Worm (Caenorhabditis elegans) whole organism, young adult: Measurements from ENCODE around the gene npp-26.
"Not testable (repeated sequence)": the region's sequence is repeated elsewhere in the genome, so short reads cannot be mapped to it uniquely, and the experiment has no call there.

Experiments used
- B0035.1 ChIP-seq: sonication (generic microtip); optimal IDR thresholded peaks from 2 replicates; lab custom pipeline; 2016; ENCODE audit warnings: missing genetic modification characterization, mild to moderate bottlenecking, missing compliant biosample characterization, missing genotype, missing genetic modification reagents
- B0261.1 ChIP-seq: sonication (generic microtip); optimal IDR thresholded peaks from 2 replicates; lab custom pipeline; 2016; ENCODE audit warnings: mild to moderate bottlenecking, missing genetic modification characterization, moderate library complexity, missing compliant biosample characterization
- F33H1.4 ChIP-seq: fragments of 200-800 bp; sonication (Bioruptor generic); IDR thresholded peaks from 2 replicates; pipeline ENCODE4 v1.3.6; 2022; ENCODE audit warnings: missing genetic modification reagents, missing genetic modification characterization, missing compliant biosample characterization
- aptf-2 ChIP-seq: fragments of 200-800 bp; sonication (Bioruptor generic); conservative IDR thresholded peaks from 2 replicates; pipeline ENCODE4 v1.3.6; 2022; ENCODE audit warnings: missing genetic modification reagents, missing genetic modification characterization, missing compliant biosample characterization
- attf-5 ChIP-seq: fragments of 200-800 bp; sonication (Bioruptor generic); optimal IDR thresholded peaks from 2 replicates; lab custom pipeline; 2018; ENCODE audit warnings: mild to moderate bottlenecking, missing genetic modification characterization, missing compliant biosample characterization
- attf-6 ChIP-seq: fragments of 200-800 bp; sonication (Bioruptor generic); IDR thresholded peaks from 2 replicates; pipeline ENCODE4 v1.3.6; 2022; ENCODE audit warnings: missing genetic modification reagents, missing genetic modification characterization, missing compliant biosample characterization
- ceh-100 ChIP-seq: fragments of 200-800 bp; sonication (Bioruptor generic); IDR thresholded peaks from 2 replicates; pipeline ENCODE4 v1.3.6; 2022; ENCODE audit warnings: missing genetic modification reagents, missing genetic modification characterization, missing compliant biosample characterization
- dox-1 ChIP-seq: fragments of 200-800 bp; sonication (Bioruptor generic); IDR thresholded peaks from 2 replicates; pipeline ENCODE4 v1.3.6; 2022; ENCODE audit warnings: missing genetic modification reagents, missing genetic modification characterization, missing compliant biosample characterization
- efl-1 ChIP-seq: fragments of 150-350 bp; optimal IDR thresholded peaks from 2 replicates; lab custom pipeline; 2014; ENCODE audit warnings: missing biosample characterization, missing genetic modification reagents, missing genetic modification characterization
- egrh-3 ChIP-seq: fragments of 200-800 bp; sonication (Bioruptor generic); IDR thresholded peaks from 2 replicates; pipeline ENCODE4 v1.3.6; 2022; ENCODE audit warnings: missing genetic modification reagents, missing genetic modification characterization, missing compliant biosample characterization
- fkh-3 ChIP-seq: sonication (generic microtip); optimal IDR thresholded peaks from 2 replicates; lab custom pipeline; 2016; ENCODE audit warnings: mild to moderate bottlenecking, missing genetic modification characterization, missing compliant biosample characterization
- gei-17 ChIP-seq: fragments of 200-800 bp; sonication (Bioruptor generic); optimal IDR thresholded peaks from 2 replicates; lab custom pipeline; 2018; ENCODE audit warnings: mild to moderate bottlenecking, missing genetic modification characterization, missing compliant biosample characterization
- hmg-1.2 ChIP-seq: fragments of 200-800 bp; sonication (Bioruptor generic); IDR thresholded peaks from 2 replicates; pipeline ENCODE4 v1.3.6; 2022; ENCODE audit warnings: missing genetic modification reagents, missing genetic modification characterization, missing compliant biosample characterization
- hsf-1 ChIP-seq: fragments of 200-800 bp; sonication (Bioruptor generic); IDR thresholded peaks from 2 replicates; pipeline ENCODE4 v1.3.6; 2022; ENCODE audit warnings: missing genetic modification reagents, missing genetic modification characterization, missing compliant biosample characterization
- lsl-1 ChIP-seq: fragments of 200-800 bp; sonication (Bioruptor generic); optimal IDR thresholded peaks from 2 replicates; lab custom pipeline; 2018; ENCODE audit warnings: mild to moderate bottlenecking, missing genetic modification characterization, moderate library complexity, missing compliant biosample characterization
- lsy-27 ChIP-seq: sonication (generic microtip); optimal IDR thresholded peaks from 2 replicates; lab custom pipeline; 2017; ENCODE audit warnings: missing genetic modification characterization, mild to moderate bottlenecking, missing compliant biosample characterization, antibody characterized with exemption, missing genotype, borderline replicate concordance; ENCODE audit not compliant: insufficient read depth
- madf-10 ChIP-seq: sonication (generic microtip); optimal IDR thresholded peaks from 2 replicates; lab custom pipeline; 2016; ENCODE audit warnings: mild to moderate bottlenecking, missing genetic modification characterization, missing compliant biosample characterization
- madf-6 ChIP-seq: fragments of 200-800 bp; sonication (Bioruptor generic); IDR thresholded peaks from 2 replicates; pipeline ENCODE4 v1.3.6; 2022; ENCODE audit warnings: missing genetic modification reagents, missing genetic modification characterization, missing compliant biosample characterization
- mcd-1 ChIP-seq: fragments of 200-800 bp; sonication (Bioruptor generic); IDR thresholded peaks from 2 replicates; pipeline ENCODE4 v1.3.6; 2022; ENCODE audit warnings: missing genetic modification reagents, missing genetic modification characterization, missing compliant biosample characterization
- nfyb-1 ChIP-seq: fragments of 200-800 bp; sonication (Bioruptor generic); IDR thresholded peaks from 2 replicates; pipeline ENCODE4 v1.3.6; 2022; ENCODE audit warnings: missing genetic modification reagents, missing genetic modification characterization, missing compliant biosample characterization
- nhr-80 ChIP-seq: sonication (generic microtip); optimal IDR thresholded peaks from 2 replicates; lab custom pipeline; 2016; ENCODE audit warnings: missing genetic modification characterization, missing compliant biosample characterization
- pbrm-1 ChIP-seq: fragments of 200-800 bp; sonication (Bioruptor generic); IDR thresholded peaks from 2 replicates; pipeline ENCODE4 v1.3.6; 2022; ENCODE audit warnings: missing genetic modification reagents, missing genetic modification characterization, missing compliant biosample characterization
- pha-4 ChIP-seq: fragments of 150-350 bp; sonication (generic microtip); optimal IDR thresholded peaks from 2 replicates; lab custom pipeline; 2014; ENCODE audit warnings: missing biosample characterization, missing genetic modification reagents, missing genetic modification characterization
- snpc-1.3 ChIP-seq: sonication (generic microtip); optimal IDR thresholded peaks from 2 replicates; lab custom pipeline; 2017; ENCODE audit warnings: missing genetic modification characterization, mild to moderate bottlenecking, missing compliant biosample characterization, antibody characterized with exemption, moderate library complexity, missing genotype, missing genetic modification reagents; ENCODE audit not compliant: insufficient read depth
- snpc-3.4 ChIP-seq: sonication (generic microtip); optimal IDR thresholded peaks from 2 replicates; lab custom pipeline; 2017; ENCODE audit warnings: missing genetic modification characterization, mild to moderate bottlenecking, missing compliant biosample characterization, antibody characterized with exemption, moderate library complexity, missing genotype, missing genetic modification reagents
- snpc-4 ChIP-seq, 5 experiments: fragments of 150-350 bp in 1 of 5; sonication (generic microtip) in 4 of 5; optimal IDR thresholded peaks; 2 replicates each; lab custom pipeline; 2014 to 2018; ENCODE audit warnings: missing genetic modification characterization in 5 of 5, missing biosample characterization in 3 of 5, antibody characterized with exemption in 2 of 5, mild to moderate bottlenecking in 2 of 5, missing compliant biosample characterization in 2 of 5, missing genotype in 2 of 5, moderate library complexity in 2 of 5, missing genetic modification reagents in 1 of 5
- somi-1 ChIP-seq: fragments of 200-800 bp; sonication (Bioruptor generic); optimal IDR thresholded peaks from 2 replicates; lab custom pipeline; 2018; ENCODE audit warnings: mild to moderate bottlenecking, missing genetic modification characterization, missing compliant biosample characterization
- tbp1 ChIP-seq: fragments of 200-800 bp; sonication (Bioruptor generic); optimal IDR thresholded peaks from 2 replicates; lab custom pipeline; 2018; ENCODE audit warnings: mild to moderate bottlenecking, missing genetic modification characterization, missing compliant biosample characterization
- unc-130 ChIP-seq: sonication (generic microtip); optimal IDR thresholded peaks from 2 replicates; lab custom pipeline; 2016; ENCODE audit warnings: missing genetic modification reagents, missing genetic modification characterization, missing compliant biosample characterization
- xnd-1 ChIP-seq: sonication (generic microtip); optimal IDR thresholded peaks from 2 replicates; lab custom pipeline; 2016; ENCODE audit warnings: missing genotype, missing genetic modification reagents, missing genetic modification characterization, missing compliant biosample characterization

The npp-26 gene

ce11 chrIV:4760378-4761084 lies 4.0 kb upstream of the npp-26 start, which contains the start of the genes memi-1 and cyp-31A3 (continued):
- TF ChIP-seq attf-5, result no peak
- TF ChIP-seq tbp1 (GFP tag; lab: Kevin White, UChicago), result peak; percentile 37
- TF ChIP-seq ceh-100 (GFP tag; lab: Robert Waterston, UW), result no peak
- TF ChIP-seq efl-1, result peak; percentile 32
- no peak for TF ChIP-seq pha-4 (tag; lab: Kevin White, UChicago)
- 0 out of 2 replicates have a peak, but pooled peaks have one; percentile 20 for TF ChIP-seq hmg-1.2
- peak; percentile 44; the same call in 1 of the 2 replicates for TF ChIP-seq attf-6 (GFP tag; lab: Robert Waterston, UW)
- peak; percentile 81 for TF ChIP-seq snpc-3.4 (tag; lab: Kevin White, UChicago)
- no peak for TF ChIP-seq unc-130 (GFP tag; lab: Kevin White, UChicago)
- peak; percentile 52 for TF ChIP-seq snpc-1.3 (tag; lab: Kevin White, UChicago)

- TF ChIP-seq madf-6 (GFP tag; lab: Robert Waterston, UW) (peak; percentile 75), lsl-1 (peak; percentile 52), hmg-1.2 (peak; percentile 26; the same call in 1 of the 2 replicates), snpc-4 (tag; optimal IDR thresholded peaks at IDR 0.05; lab: Kevin White, UChicago) (peak in 1 of 4 experiments; percentile 39), mcd-1 (GFP tag; lab: Robert Waterston, UW) (peak; percentile 70), xnd-1 (tag; lab: Kevin White, UChicago) (peak; percentile 17), F33H1.4 (GFP tag; lab: Robert Waterston, UW) (peak; percentile 49)
- not testable (repeated sequence) for TF ChIP-seq snpc-4 (GFP tag; optimal IDR thresholded peaks at IDR 0.05; lab: Kevin White, UChicago)
- TF ChIP-seq, all 124 proteins: peak for 7; not testable (repeated sequence) for 117
These were observed 1.5 kb upstream of the npp-26 start for ce11 chrIV:4762990-4763545.

- TF ChIP-seq nfyb-1 (no peak), aptf-2 (GFP tag; lab: Robert Waterston, UW) (no peak), snpc-1.3 (tag; lab: Kevin White, UChicago) (no peak)
These were observed 678 bp upstream of the npp-26 start, which contains the start of gene Y17G9B.2 for ce11 chrIV:4763844-4764243. TSS of gene Y17G9B.2 (plus strand) at chrIV:4764144.

ce11 chrIV:4771792-4772191 lies 7.3 kb downstream of the npp-26 start, which contains the start of gene R11E3.2:
TSS of gene R11E3.2 (plus strand) at chrIV:4772092.
- no peak for TF ChIP-seq B0035.1 (tag; lab: Kevin White, UChicago)
- no peak for TF ChIP-seq somi-1 (GFP tag; lab: Kevin White, UChicago)
- TF ChIP-seq nhr-80, result peak; percentile 4
- no peak for TF ChIP-seq attf-5
- TF ChIP-seq lsy-27 (tag; lab: Kevin White, UChicago), result no peak
- TF ChIP-seq fkh-3 (tag; lab: Kevin White, UChicago), result no peak
- TF ChIP-seq gei-17 (GFP tag; lab: Kevin White, UChicago), result no peak
- TF ChIP-seq hsf-1 (GFP tag; lab: Robert Waterston, UW), result no peak

ce11 chrIV:4776001-4776400 lies 11.5 kb downstream of the npp-26 start, which contains the start of gene R11E3.19:
TSS of gene R11E3.19 (minus strand) at chrIV:4776101.
- TF ChIP-seq nfyb-1, result no peak
- TF ChIP-seq madf-10 (tag; lab: Kevin White, UChicago), result no peak
- TF ChIP-seq hsf-1 (GFP tag; lab: Robert Waterston, UW), result no peak
- TF ChIP-seq mcd-1 (GFP tag; lab: Robert Waterston, UW), result no peak
- TF ChIP-seq pbrm-1 (GFP tag; lab: Robert Waterston, UW), result no peak
- TF ChIP-seq dox-1 (GFP tag; lab: Robert Waterston, UW), result no peak
- no peak for TF ChIP-seq egrh-3 (GFP tag; lab: Robert Waterston, UW)
- no peak for TF ChIP-seq B0261.1 (tag; lab: Kevin White, UChicago)
